Worm (Caenorhabditis elegans): ENCODE measurements around the gene spe-49.

ce11 chrV:6281175-6281574 lies at the start of gene spe-49, which contains the start of gene K12B6.4:
- TF ChIP-seq tbx-8 (GFP tag; optimal IDR thresholded peaks at IDR 0.05) (no peak), flh-1 (GFP tag; optimal IDR thresholded peaks at IDR 0.05) (no peak)

All from whole organism, mixed stage, embryonic.